Worm (Caenorhabditis elegans) whole organism, mixed stage, embryonic: Measurements from ENCODE around the gene srw-127.

ENCODE experiments used
- blmp-1 ChIP-seq: fragments of 150-350 bp; optimal IDR thresholded peaks from 2 replicates; lab custom pipeline; 2014; ENCODE audit warnings: missing biosample characterization, missing genetic modification characterization
- cnd-1 ChIP-seq: fragments of 200-800 bp; sonication (Bioruptor generic); optimal IDR thresholded peaks from 2 replicates; lab custom pipeline; 2018; ENCODE audit warnings: mild to moderate bottlenecking, missing genetic modification characterization, missing compliant biosample characterization
- lin-13 ChIP-seq: fragments of 150-350 bp; optimal IDR thresholded peaks from 2 replicates; lab custom pipeline; 2014; ENCODE audit warnings: missing biosample characterization, missing genetic modification characterization
- lsy-2 ChIP-seq: fragments of 150-350 bp; optimal IDR thresholded peaks from 2 replicates; lab custom pipeline; 2014; ENCODE audit warnings: missing biosample characterization, missing genetic modification characterization
- nhr-12 ChIP-seq: fragments of 150-350 bp; optimal IDR thresholded peaks from 2 replicates; lab custom pipeline; 2014; ENCODE audit warnings: missing biosample characterization, missing genetic modification characterization
- ztf-11 ChIP-seq: fragments of 150-350 bp; optimal IDR thresholded peaks from 2 replicates; lab custom pipeline; 2014; ENCODE audit warnings: missing biosample characterization, missing genetic modification characterization

- TF ChIP-seq lsy-2: no peak
- no peak for TF ChIP-seq lin-13 (tag; lab: Kevin White, UChicago)
- no peak for TF ChIP-seq nhr-12 (tag; lab: Kevin White, UChicago)
- no peak for TF ChIP-seq ztf-11
- TF ChIP-seq blmp-1: no peak
- no peak for TF ChIP-seq cnd-1 (tag; lab: Kevin White, UChicago)
Observed at ce11 chrV:6979019-6979418, 33.7 kb upstream of the srw-127 start, which contains the start of gene sre-12.
